Worm (Caenorhabditis elegans) whole organism, L4 larva: ENCODE measurements around the gene enu-3.6.
A peak's percentile ranks its signal among the peaks of the same experiment; 100 is the strongest.

Experiments
- D1046.2 ChIP-seq: fragments of 200-800 bp; sonication (Bioruptor generic); IDR thresholded peaks from 2 replicates; pipeline ENCODE4 v1.3.6; 2022; ENCODE audit warnings: missing genetic modification characterization, missing compliant biosample characterization
- F26F4.8 ChIP-seq: fragments of 200-800 bp; sonication (Bioruptor generic); conservative IDR thresholded peaks from 2 replicates; pipeline ENCODE4 v1.3.6; 2022; ENCODE audit warnings: missing genetic modification characterization, missing compliant biosample characterization
- F37D6.2 ChIP-seq: sonication (generic microtip); optimal IDR thresholded peaks from 2 replicates; lab custom pipeline; 2016; ENCODE audit warnings: mild to moderate bottlenecking, missing genetic modification characterization, missing compliant biosample characterization
- Y48G9A.11 ChIP-seq: fragments of 200-800 bp; sonication (Bioruptor generic); IDR thresholded peaks from 2 replicates; pipeline ENCODE4 v1.3.6; 2022; ENCODE audit warnings: missing genetic modification reagents, missing genetic modification characterization, missing compliant biosample characterization
- Y5F2A.4 ChIP-seq: fragments of 200-800 bp; sonication (Bioruptor generic); optimal IDR thresholded peaks from 2 replicates; lab custom pipeline; 2018; ENCODE audit warnings: mild to moderate bottlenecking, missing genetic modification characterization, missing compliant biosample characterization
- Y75B8A.6 ChIP-seq: fragments of 200-800 bp; sonication (Bioruptor generic); IDR thresholded peaks from 2 replicates; pipeline ENCODE4 v1.3.6; 2022; ENCODE audit warnings: missing genetic modification reagents, missing genetic modification characterization, missing compliant biosample characterization
- ZK546.5 ChIP-seq, 2 experiments: sonication (generic microtip); optimal IDR thresholded peaks; 2 replicates each; lab custom pipeline; 2017; ENCODE audit warnings: missing biosample characterization in 2 of 2, missing genetic modification characterization in 2 of 2
- aly-2 ChIP-seq: sonication (generic microtip); optimal IDR thresholded peaks from 2 replicates; lab custom pipeline; 2018; ENCODE audit warnings: missing biosample characterization, missing genetic modification characterization
- ama-1 ChIP-seq: fragments of 150-350 bp; optimal IDR thresholded peaks from 2 replicates; lab custom pipeline; 2014; ENCODE audit warnings: inconsistent platforms, mixed read lengths
- ceh-20 ChIP-seq: fragments of 200-800 bp; sonication (Bioruptor generic); IDR thresholded peaks from 2 replicates; pipeline ENCODE4 v1.3.6; 2022; ENCODE audit warnings: missing genetic modification reagents, missing genetic modification characterization, missing compliant biosample characterization
- ceh-28 ChIP-seq: fragments of 150-350 bp; optimal IDR thresholded peaks from 2 replicates; lab custom pipeline; 2014; ENCODE audit warnings: missing biosample characterization, missing genetic modification reagents, missing genetic modification characterization
- ceh-44 ChIP-seq: fragments of 200-800 bp; sonication (Bioruptor generic); IDR thresholded peaks from 2 replicates; pipeline ENCODE4 v1.3.6; 2022; ENCODE audit warnings: missing genetic modification reagents, missing genetic modification characterization, missing compliant biosample characterization
- ces-1 ChIP-seq: fragments of 150-350 bp; sonication (generic microtip); optimal IDR thresholded peaks from 4 replicates; lab custom pipeline; 2014; ENCODE audit warnings: missing biosample characterization, missing genetic modification reagents, missing genetic modification characterization
- cey-2 ChIP-seq: sonication (generic microtip); optimal IDR thresholded peaks from 3 replicates; lab custom pipeline; 2017; ENCODE audit warnings: missing genetic modification characterization, mild to moderate bottlenecking, missing compliant biosample characterization, antibody characterized with exemption, borderline replicate concordance; ENCODE audit not compliant: insufficient read depth
- daf-12 ChIP-seq: fragments of 150-350 bp; optimal IDR thresholded peaks from 2 replicates; lab custom pipeline; 2014; ENCODE audit warnings: missing biosample characterization, missing genetic modification reagents, missing genetic modification characterization
- daf-16 ChIP-seq, 3 experiments: sonication (generic microtip); optimal IDR thresholded peaks; 2 replicates each; lab custom pipeline; 2016 to 2017; ENCODE audit warnings: missing genetic modification characterization in 3 of 3, missing genetic modification reagents in 3 of 3, mild to moderate bottlenecking in 2 of 3, missing compliant biosample characterization in 2 of 3, missing biosample characterization in 1 of 3, moderate library complexity in 1 of 3
- daf-19 ChIP-seq: fragments of 200-800 bp; sonication (Bioruptor generic); conservative IDR thresholded peaks from 2 replicates; pipeline ENCODE4 v1.3.6; 2022; ENCODE audit warnings: missing genetic modification characterization, missing compliant biosample characterization
- dmd-6 ChIP-seq: fragments of 200-800 bp; sonication (Bioruptor generic); IDR thresholded peaks from 2 replicates; pipeline ENCODE4 v1.3.6; 2022; ENCODE audit warnings: missing genetic modification reagents, missing genetic modification characterization, missing compliant biosample characterization
- dmd-8 ChIP-seq: fragments of 200-800 bp; sonication (Bioruptor generic); IDR thresholded peaks from 2 replicates; pipeline ENCODE4 v1.3.6; 2022; ENCODE audit warnings: missing genetic modification characterization, missing compliant biosample characterization
- duxl-1 ChIP-seq: sonication (generic microtip); optimal IDR thresholded peaks from 2 replicates; lab custom pipeline; 2016; ENCODE audit warnings: mild to moderate bottlenecking, missing genetic modification characterization, moderate library complexity, missing compliant biosample characterization; ENCODE audit not compliant: poor library complexity
- gei-8 ChIP-seq: fragments of 200-800 bp; sonication (Bioruptor generic); optimal IDR thresholded peaks from 2 replicates; lab custom pipeline; 2018; ENCODE audit warnings: mild to moderate bottlenecking, missing genetic modification characterization, missing compliant biosample characterization
- hlh-11 ChIP-seq: fragments of 200-800 bp; sonication (Bioruptor generic); optimal IDR thresholded peaks from 2 replicates; lab custom pipeline; 2018; ENCODE audit warnings: mild to moderate bottlenecking, missing genetic modification characterization, missing compliant biosample characterization
- jun-1 ChIP-seq: fragments of 150-350 bp; optimal IDR thresholded peaks from 2 replicates; lab custom pipeline; 2014; ENCODE audit warnings: missing biosample characterization, missing genetic modification reagents, missing genetic modification characterization
- lin-38 ChIP-seq: fragments of 200-800 bp; sonication (Bioruptor generic); IDR thresholded peaks from 2 replicates; pipeline ENCODE4 v1.3.6; 2022; ENCODE audit warnings: missing genetic modification reagents, missing genetic modification characterization, missing compliant biosample characterization
- lir-3 ChIP-seq: sonication (generic microtip); optimal IDR thresholded peaks from 2 replicates; lab custom pipeline; 2016; ENCODE audit warnings: mild to moderate bottlenecking, missing genetic modification characterization, missing compliant biosample characterization
- lsy-2 ChIP-seq, 2 experiments: fragments of 150-350 bp in 1 of 2; sonication (generic microtip) in 1 of 2; optimal IDR thresholded peaks; 2 replicates each; lab custom pipeline; 2014 to 2017; ENCODE audit warnings: missing biosample characterization in 2 of 2, missing genetic modification characterization in 2 of 2
- mdt-29 ChIP-seq: fragments of 200-800 bp; sonication (Bioruptor generic); IDR thresholded peaks from 2 replicates; pipeline ENCODE4 v1.3.6; 2022; ENCODE audit warnings: missing genetic modification reagents, missing genetic modification characterization, missing compliant biosample characterization
- mxl-3 ChIP-seq: fragments of 200-800 bp; sonication (Bioruptor generic); optimal IDR thresholded peaks from 2 replicates; lab custom pipeline; 2018; ENCODE audit warnings: mild to moderate bottlenecking, missing genetic modification characterization, missing compliant biosample characterization
- nhr-102 ChIP-seq: sonication (generic microtip); optimal IDR thresholded peaks from 2 replicates; lab custom pipeline; 2016; ENCODE audit warnings: mild to moderate bottlenecking, missing genetic modification characterization, moderate library complexity, missing compliant biosample characterization
- nhr-25 ChIP-seq: sonication (generic microtip); optimal IDR thresholded peaks from 2 replicates; lab custom pipeline; 2017; ENCODE audit warnings: missing genetic modification characterization, mild to moderate bottlenecking, missing compliant biosample characterization, antibody characterized with exemption, moderate library complexity, borderline replicate concordance; ENCODE audit not compliant: insufficient read depth
- nhr-42 ChIP-seq: fragments of 200-800 bp; sonication (Bioruptor generic); IDR thresholded peaks from 2 replicates; pipeline ENCODE4 v1.3.6; 2022; ENCODE audit warnings: missing genetic modification characterization, missing compliant biosample characterization
- nhr-6 ChIP-seq: fragments of 150-350 bp; optimal IDR thresholded peaks from 2 replicates; lab custom pipeline; 2014; ENCODE audit warnings: missing biosample characterization, missing genetic modification characterization
- nhr-76 ChIP-seq: fragments of 150-350 bp; optimal IDR thresholded peaks from 2 replicates; lab custom pipeline; 2014; ENCODE audit warnings: missing biosample characterization, missing genetic modification characterization
- php-3 ChIP-seq: fragments of 200-800 bp; sonication (Bioruptor generic); IDR thresholded peaks from 2 replicates; pipeline ENCODE4 v1.3.6; 2022; ENCODE audit warnings: missing genetic modification reagents, missing genetic modification characterization, missing compliant biosample characterization
- skn-1 ChIP-seq: fragments of 150-350 bp; optimal IDR thresholded peaks from 2 replicates; lab custom pipeline; 2014; ENCODE audit warnings: missing biosample characterization, missing genetic modification characterization
- tag-97 ChIP-seq: fragments of 200-800 bp; sonication (Bioruptor generic); IDR thresholded peaks from 2 replicates; pipeline ENCODE4 v1.3.6; 2022; ENCODE audit warnings: missing genetic modification characterization, missing compliant biosample characterization
- unc-39 ChIP-seq: sonication (generic microtip); optimal IDR thresholded peaks from 2 replicates; lab custom pipeline; 2017; ENCODE audit warnings: missing biosample characterization, missing genetic modification characterization
- vab-7 ChIP-seq: fragments of 200-800 bp; sonication (Bioruptor generic); IDR thresholded peaks from 2 replicates; pipeline ENCODE4 v1.3.6; 2022; ENCODE audit warnings: missing genetic modification reagents, missing genetic modification characterization, missing compliant biosample characterization
- zag-1 ChIP-seq: fragments of 150-350 bp; optimal IDR thresholded peaks from 2 replicates; lab custom pipeline; 2014; ENCODE audit warnings: missing biosample characterization, missing genetic modification characterization
- zip-2 ChIP-seq: fragments of 150-350 bp; optimal IDR thresholded peaks from 2 replicates; lab custom pipeline; 2014; ENCODE audit warnings: missing biosample characterization, missing genetic modification characterization

enu-3.6 gene

DNA sequence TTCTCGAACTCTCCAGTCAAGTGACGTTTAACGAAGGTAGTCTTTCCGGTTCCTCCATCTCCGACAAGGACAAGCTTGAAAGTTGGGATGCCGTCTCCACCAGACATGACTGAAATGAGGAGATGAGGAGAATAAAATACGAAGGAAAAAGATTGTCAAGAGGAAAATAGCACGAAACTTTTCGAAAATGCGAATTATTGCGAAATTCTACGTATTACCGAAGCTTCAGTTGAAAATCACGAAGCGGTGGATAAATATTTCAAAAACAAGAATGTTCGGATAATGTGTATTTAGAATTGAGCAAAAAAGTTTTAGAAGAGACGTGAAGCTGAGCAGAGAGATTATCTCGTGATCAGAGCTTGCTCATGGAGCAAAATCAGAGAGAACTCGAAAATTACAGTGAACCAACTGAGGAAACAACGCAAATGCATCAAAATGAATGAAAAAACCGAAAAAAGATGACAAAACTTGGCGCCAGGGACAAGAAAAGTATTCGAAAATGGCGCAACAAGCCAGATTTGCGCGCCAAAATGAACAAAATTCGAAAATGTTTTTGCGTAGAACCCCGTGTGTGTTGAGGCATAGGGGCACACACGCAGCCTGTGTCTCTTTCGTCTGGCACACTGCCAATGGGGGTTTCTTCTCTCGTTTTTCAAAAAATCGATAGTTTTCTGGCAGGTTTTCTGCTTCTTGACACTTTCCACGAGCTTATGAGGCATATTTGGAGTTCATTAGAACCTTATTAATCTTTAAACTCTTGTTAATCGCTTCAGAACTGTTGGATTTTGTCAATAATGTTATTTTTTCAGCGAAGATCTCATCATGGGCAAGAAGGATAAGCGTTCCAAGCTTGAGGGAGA lies 2.4 kb upstream of the enu-3.6 start, which contains the start of the genes ran-1 and dkc-1 (continued):
- no peak for TF ChIP-seq daf-16 (GFP tag; optimal IDR thresholded peaks at IDR 0.05; lab: Kevin White, UChicago)
- TF ChIP-seq daf-16 (tag; optimal IDR thresholded peaks at IDR 0.05; lab: Kevin White, UChicago): peak; percentile 46
- peak; percentile 48 for TF ChIP-seq ceh-28 (tag; lab: Kevin White, UChicago)
- TF ChIP-seq aly-2 (tag; lab: Kevin White, UChicago): no peak
- peak; percentile 12 for TF ChIP-seq nhr-102
- TF ChIP-seq Y5F2A.4 (GFP tag; lab: Kevin White, UChicago): no peak
- no peak for TF ChIP-seq duxl-1 (tag; lab: Kevin White, UChicago)
- TF ChIP-seq ceh-44: 0 out of 2 replicates have a peak, but pooled peaks have one; percentile 49
- TF ChIP-seq daf-12 (tag; lab: Kevin White, UChicago): no peak
- peak; percentile 27 for TF ChIP-seq ama-1
- peak; percentile 13 for TF ChIP-seq nhr-25 (tag; lab: Kevin White, UChicago)
- peak; percentile 9 for TF ChIP-seq mxl-3
- TF ChIP-seq gei-8: no peak
- no peak for TF ChIP-seq skn-1 (tag; lab: Kevin White, UChicago)
- TF ChIP-seq F37D6.2 (tag; lab: Kevin White, UChicago): peak; percentile 15
- peak; percentile 86 for TF ChIP-seq lin-38
- no peak for TF ChIP-seq unc-39
- TF ChIP-seq vab-7 (GFP tag; lab: Robert Waterston, UW): peak; percentile 68
- TF ChIP-seq, all 104 proteins: peak for 36

DNA sequence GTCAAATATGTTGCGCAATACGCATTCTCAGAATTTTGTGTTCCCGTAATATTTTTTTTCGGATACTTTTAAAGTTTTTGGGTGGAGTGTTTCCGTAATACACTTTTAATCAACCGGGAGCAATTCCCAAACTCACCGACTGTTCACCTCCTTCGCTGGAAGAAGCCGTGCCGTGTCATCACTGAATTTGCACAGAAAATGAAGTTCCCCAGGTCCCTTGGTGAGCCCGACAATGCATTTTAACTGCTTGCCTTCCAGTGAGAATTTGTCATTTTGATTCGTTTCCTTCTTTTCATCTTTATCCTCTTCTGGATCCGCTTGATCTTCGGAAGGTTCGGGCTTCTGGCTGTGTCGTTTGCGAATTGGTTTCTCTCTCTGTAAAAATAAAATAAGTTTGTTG lies 4.1 kb downstream of the enu-3.6 start:
- TF ChIP-seq zip-2 (tag; lab: Kevin White, UChicago): no peak
- TF ChIP-seq nhr-42 (GFP tag; lab: Robert Waterston, UW): no peak
- TF ChIP-seq mdt-29 (GFP tag; lab: Robert Waterston, UW): no peak
- no peak for TF ChIP-seq D1046.2 (GFP tag; lab: Robert Waterston, UW)
- TF ChIP-seq Y48G9A.11 (GFP tag; lab: Robert Waterston, UW): no peak
- no peak for TF ChIP-seq nhr-76 (tag; lab: Kevin White, UChicago)
- TF ChIP-seq dmd-6 (GFP tag; lab: Robert Waterston, UW): no peak
- no peak for TF ChIP-seq jun-1 (tag; lab: Kevin White, UChicago)
- TF ChIP-seq cey-2 (tag; lab: Kevin White, UChicago): no peak
- no peak for TF ChIP-seq php-3
- TF ChIP-seq nhr-6 (tag; lab: Kevin White, UChicago): no peak
- TF ChIP-seq lsy-2 (tag; optimal IDR thresholded peaks at IDR 0.05; lab: Kevin White, UChicago): no peak
- no peak for TF ChIP-seq ces-1 (GFP tag; lab: Kevin White, UChicago)
- TF ChIP-seq, all 104 proteins: peak for 0

DNA sequence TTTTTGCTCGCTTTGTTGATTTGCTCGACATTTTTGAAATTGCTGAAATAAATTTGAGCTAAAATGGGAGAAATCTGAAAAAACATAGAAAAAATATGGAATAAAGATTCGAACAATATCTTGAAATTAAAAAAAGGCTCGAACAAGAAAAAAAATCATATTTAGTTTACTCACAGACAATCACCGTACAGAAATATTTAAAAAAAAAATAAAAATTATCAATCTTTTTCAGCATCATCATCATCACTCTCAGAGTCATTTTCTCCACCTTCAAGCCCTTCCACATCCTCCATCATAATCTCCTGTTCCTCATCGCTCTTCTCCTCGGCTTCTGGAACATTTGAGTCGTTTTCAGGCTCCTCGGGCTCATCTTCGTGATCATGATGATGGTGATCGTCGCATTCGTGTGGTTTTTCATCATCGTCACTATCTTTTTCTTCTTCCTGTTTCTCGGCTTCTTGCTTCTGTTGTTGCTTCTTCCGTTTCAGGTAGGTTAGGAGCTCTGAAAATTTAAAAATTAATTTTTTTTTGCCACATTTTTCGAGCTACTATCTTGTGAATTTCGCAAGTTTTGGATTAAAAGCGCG lies 5.3 kb downstream of the enu-3.6 start, which contains the start of gene hpl-2:
TSS of gene hpl-2 (minus strand) at position 51 of the 587 bp plus-strand sequence.
- TF ChIP-seq Y75B8A.6 (no peak), dmd-8 (no peak), dmd-6 (GFP tag; lab: Robert Waterston, UW) (no peak), ces-1 (GFP tag; lab: Kevin White, UChicago) (no peak), lir-3 (no peak), php-3 (no peak), F26F4.8 (no peak), ceh-20 (GFP tag; lab: Robert Waterston, UW) (no peak), hlh-11 (tag; lab: Kevin White, UChicago) (no peak), daf-19 (no peak), zag-1 (no peak), tag-97 (GFP tag; lab: Robert Waterston, UW) (no peak), duxl-1 (tag; lab: Kevin White, UChicago) (no peak), ZK546.5 (tag; optimal IDR thresholded peaks at IDR 0.05; lab: Kevin White, UChicago) (no peak)
